Worm (Caenorhabditis elegans) whole organism, L4/young adult: ENCODE data around the gene F57E7.2.
"Not testable (repeated sequence)": the region's sequence is repeated elsewhere in the genome, so short reads cannot be mapped to it uniquely, and the experiment has no call there.

Experiments
- W03F9.2 ChIP-seq: fragments of 150-350 bp; optimal IDR thresholded peaks from 2 replicates; lab custom pipeline; 2014; ENCODE audit warnings: missing biosample characterization, missing genetic modification characterization
- dao-5 ChIP-seq: sonication (generic microtip); optimal IDR thresholded peaks from 2 replicates; lab custom pipeline; 2016; ENCODE audit warnings: missing genotype, missing genetic modification characterization, moderate library complexity, missing compliant biosample characterization
- him-1 ChIP-seq: sonication (generic microtip); optimal IDR thresholded peaks from 2 replicates; lab custom pipeline; 2016; ENCODE audit warnings: missing genotype, missing genetic modification reagents, missing genetic modification characterization, missing compliant biosample characterization

The F57E7.2 gene

DNA sequence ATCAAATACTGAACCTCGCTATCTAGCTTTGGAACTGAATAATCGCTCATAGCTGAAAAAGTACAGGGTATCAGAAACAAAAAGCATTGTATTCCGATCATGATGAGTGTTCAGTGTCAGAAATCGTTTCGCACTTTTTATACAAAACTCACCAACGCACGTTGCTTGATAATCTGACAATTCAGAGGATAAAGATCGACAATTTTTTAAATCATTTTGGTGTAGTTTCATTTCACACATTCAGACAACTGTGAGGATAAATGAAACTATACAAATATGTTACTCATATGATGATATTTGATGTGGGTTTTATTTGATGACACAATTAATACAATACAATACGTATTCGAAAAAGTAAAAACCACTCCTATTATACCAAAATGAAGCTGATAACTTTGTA is at the start of gene F57E7.2:
F57E7.2 (minus strand) TSS at position 101 of the 400 bp plus-strand sequence.
- TF ChIP-seq him-1, result no peak
- no peak for TF ChIP-seq W03F9.2 (tag; lab: Kevin White, UChicago)
- TF ChIP-seq dao-5, result no peak

DNA sequence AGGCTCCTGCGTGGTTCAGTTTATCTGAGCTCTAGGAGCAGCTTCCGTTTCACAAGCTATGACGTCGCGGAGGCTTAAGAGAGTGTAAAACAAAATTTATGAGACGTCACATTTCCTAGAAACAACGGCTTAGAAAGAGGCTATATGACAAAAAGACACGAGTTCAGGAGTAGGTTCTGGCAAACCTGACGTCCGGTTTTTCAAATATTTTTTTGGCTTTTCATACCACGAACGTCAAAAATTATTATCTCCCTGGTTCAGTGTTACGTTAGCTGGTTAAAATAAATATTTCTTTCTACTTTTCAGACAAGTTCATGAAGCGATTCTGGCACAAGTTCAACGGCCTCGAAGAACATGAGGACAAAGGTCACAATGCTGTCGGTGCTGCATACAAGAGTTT is 44.9 kb upstream of the F57E7.2 start, which contains the start of gene F36D3.16:
F36D3.16 (plus strand) TSS at position 301 of the 400 bp plus-strand sequence.
- TF ChIP-seq him-1 (no peak), W03F9.2 (tag; lab: Kevin White, UChicago) (no peak), dao-5 (no peak)

DNA sequence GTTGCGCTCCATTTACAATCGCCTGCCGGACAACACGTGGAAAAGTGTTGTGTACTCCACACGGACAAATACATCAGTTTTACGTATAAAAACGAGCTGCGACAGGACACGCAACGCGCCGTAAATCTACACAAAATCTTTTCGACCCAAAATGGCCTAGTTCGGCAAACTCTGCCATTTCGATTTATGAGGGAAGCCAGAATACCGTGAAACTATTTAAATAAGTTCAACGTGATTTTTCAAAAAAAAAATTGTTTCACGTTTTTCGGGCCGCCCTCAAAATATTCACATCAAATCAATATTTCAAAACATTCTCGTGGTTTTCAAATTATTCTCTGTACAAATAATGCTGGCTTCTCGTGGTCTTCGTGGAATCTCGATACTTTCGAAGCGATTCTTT is 43.9 kb upstream of the F57E7.2 start, which contains the start of gene F36D3.8:
F36D3.8 (plus strand) TSS at position 301 of the 400 bp plus-strand sequence.
- TF ChIP-seq dao-5 (no peak), him-1 (no peak), W03F9.2 (tag; lab: Kevin White, UChicago) (no peak)

DNA sequence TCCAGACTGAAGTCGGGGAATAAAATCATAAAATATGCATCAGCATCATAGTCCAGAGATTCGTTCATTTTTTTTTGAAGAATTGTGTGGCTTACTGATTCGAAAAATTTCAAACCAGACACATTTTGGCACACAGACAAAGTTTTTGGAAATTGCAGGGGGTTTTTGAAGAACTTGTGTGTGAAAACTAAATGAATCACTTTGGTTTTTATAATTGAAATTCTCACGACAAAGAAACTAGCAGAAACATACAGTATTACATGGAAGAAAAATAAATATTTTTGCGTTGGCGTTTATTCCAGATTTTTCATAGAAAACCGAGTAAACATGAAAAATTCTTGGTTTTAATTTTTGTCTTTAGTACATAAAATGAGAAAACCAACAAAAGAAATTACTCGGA is 39.3 kb upstream of the F57E7.2 start, which contains the start of gene srw-34:
srw-34 (minus strand) TSS at position 101 of the 400 bp plus-strand sequence.
- no peak for TF ChIP-seq W03F9.2 (tag; lab: Kevin White, UChicago)
- no peak for TF ChIP-seq him-1
- no peak for TF ChIP-seq dao-5

DNA sequence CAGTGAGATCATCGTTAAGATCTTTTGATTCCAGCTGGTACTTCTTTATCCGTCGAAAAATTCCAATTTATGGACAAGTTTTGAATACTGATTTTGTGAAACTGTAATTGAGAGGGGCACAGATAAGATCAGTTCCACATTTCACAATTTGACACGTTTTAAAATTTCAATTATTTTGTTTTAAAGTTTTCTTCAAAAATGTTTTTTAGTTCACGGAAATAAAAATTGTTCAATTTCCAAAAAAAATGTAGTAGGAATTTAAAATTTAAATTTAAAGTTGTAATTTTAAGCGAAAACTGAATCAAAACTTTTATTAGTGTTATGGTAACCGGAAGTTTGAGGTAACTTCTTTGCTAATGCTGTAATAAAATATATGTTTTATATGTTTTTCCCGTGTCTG is 34.7 kb upstream of the F57E7.2 start, which contains the start of gene F36D3.4:
F36D3.4 (minus strand) TSS at position 101 of the 400 bp plus-strand sequence.
- TF ChIP-seq him-1, result no peak

DNA sequence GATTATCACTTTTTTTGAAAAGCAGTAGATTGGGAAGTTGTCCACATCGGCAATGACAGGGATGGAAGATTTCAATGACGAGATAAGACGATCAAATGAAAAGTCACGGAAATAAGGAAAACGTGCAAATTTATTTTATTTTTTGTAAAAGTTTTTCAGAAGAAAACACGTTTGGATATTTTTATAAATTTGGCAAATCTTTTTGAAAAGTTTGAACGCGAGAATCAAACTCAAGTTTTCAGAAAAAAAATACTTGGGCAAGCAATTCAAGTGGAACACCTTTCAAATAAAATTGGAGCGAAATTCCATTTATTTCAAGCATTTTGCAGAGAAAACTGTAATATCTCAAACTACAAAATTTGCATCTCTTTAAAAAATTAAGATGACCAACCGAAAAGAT is 32.2 kb upstream of the F57E7.2 start, which contains the start of gene F36D3.5:
F36D3.5 (minus strand) TSS at position 101 of the 400 bp plus-strand sequence.
- TF ChIP-seq him-1; W03F9.2 (tag; lab: Kevin White, UChicago); dao-5: not testable (repeated sequence)

DNA sequence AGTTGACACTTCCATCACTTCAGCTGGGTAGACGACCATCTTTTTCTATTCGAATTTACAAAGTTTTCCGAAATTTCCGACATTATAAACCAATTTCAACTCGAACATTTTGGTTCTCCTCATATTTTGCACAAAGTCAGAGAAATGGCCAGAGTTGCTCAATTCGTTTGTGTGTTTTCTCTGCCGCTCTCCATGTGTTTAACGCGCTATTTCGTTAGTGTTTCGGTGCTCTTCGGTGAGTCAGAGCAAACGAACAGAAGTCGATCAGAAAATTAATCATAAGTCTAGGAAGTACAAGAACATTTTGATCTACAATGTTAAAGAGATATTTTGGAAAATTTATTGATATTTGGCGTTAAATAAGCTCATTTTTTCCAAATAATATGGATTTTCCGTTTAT is 25.7 kb upstream of the F57E7.2 start, which contains the start of gene srr-3:
srr-3 (minus strand) TSS at position 101 of the 400 bp plus-strand sequence.
- no peak for TF ChIP-seq W03F9.2 (tag; lab: Kevin White, UChicago)
- no peak for TF ChIP-seq dao-5
- no peak for TF ChIP-seq him-1

DNA sequence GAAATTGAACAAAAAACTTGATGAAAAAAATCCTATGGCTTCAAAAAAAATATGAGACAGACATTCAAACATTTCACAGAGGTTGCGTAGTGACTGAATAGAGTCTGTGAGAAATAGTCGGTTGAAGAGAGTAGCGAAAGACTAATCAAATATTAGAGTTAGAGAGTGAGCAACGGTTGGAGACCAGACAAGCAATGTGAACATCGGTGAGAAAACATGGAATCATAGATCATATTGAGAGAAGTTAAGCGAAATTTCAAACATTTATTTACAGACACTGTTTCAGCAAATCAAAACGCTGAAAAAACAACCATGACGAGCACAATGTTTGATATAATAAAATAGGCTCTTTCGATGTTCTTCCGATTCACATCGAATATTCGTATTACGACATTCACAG is 23.7 kb upstream of the F57E7.2 start:
- TF ChIP-seq him-1 (no peak), W03F9.2 (tag; lab: Kevin White, UChicago) (no peak), dao-5 (no peak)

DNA sequence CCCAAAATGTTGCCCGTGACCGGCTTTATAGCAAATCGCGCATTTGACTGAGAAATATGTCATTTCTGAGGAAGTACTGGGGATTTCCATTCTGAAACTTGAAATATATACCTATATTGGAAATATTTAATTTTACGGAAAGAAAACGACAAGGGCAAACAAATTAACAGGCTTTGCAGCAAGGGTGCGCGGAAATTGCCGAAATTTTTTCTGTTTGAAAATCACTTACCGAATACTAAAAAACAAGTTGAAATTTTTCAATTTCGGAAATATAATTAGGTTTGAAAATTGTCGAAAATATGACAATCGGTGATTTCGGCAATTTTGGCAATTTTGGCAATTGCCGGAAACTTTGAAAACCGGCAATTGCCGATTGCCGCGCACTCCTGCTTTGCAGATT is 22.9 kb upstream of the F57E7.2 start, which contains the start of gene nhr-54:
nhr-54 (minus strand) TSS at position 101 of the 400 bp plus-strand sequence.
- TF ChIP-seq W03F9.2 (tag; lab: Kevin White, UChicago) (no peak), dao-5 (no peak), him-1 (no peak)

DNA sequence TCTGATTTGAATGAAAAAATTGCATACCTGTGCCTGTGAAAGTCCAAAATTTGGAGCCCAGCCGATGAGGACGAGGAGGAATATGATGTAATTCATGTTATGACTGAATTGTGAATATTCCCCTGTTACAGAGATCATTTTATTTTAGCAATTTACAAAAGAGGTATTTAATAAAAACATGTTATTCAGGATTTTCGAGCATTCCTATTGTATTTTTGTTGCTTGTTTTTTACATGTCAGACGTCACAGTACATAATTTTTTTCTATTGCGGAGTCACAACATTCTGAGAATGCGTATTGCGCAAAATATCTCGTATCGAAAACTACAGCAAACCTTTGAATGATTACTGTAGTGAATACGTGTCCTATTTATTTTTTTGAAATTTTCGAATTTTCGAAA is 20.2 kb upstream of the F57E7.2 start, which contains the start of gene F36D3.14:
F36D3.14 (minus strand) TSS at position 101 of the 400 bp plus-strand sequence.
- TF ChIP-seq W03F9.2 (tag; lab: Kevin White, UChicago) (no peak), dao-5 (no peak), him-1 (no peak)

DNA sequence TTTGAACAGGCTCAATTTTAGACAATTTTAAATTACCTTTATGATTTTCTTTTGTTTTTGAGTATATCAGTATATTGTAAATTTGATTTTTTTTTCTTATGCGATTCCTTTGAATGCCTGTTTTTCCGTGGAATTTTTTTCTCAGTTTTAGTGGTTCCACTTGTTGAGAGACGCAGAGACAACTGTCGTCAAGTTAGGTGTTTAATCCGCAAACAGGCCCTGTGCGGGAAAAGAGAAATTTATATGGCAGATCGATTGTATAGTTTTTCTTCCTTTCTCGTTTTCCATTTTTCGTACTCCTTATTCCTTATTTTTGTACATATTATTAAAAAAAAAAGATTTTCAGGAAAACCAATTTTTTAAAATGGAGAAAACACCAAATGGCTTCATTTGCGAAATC is 16.1 kb upstream of the F57E7.2 start, which contains the start of gene F36D3.1:
F36D3.1 (plus strand) TSS at position 347 of the 400 bp plus-strand sequence.
- no peak for TF ChIP-seq him-1
- no peak for TF ChIP-seq W03F9.2 (tag; lab: Kevin White, UChicago)
- no peak for TF ChIP-seq dao-5

DNA sequence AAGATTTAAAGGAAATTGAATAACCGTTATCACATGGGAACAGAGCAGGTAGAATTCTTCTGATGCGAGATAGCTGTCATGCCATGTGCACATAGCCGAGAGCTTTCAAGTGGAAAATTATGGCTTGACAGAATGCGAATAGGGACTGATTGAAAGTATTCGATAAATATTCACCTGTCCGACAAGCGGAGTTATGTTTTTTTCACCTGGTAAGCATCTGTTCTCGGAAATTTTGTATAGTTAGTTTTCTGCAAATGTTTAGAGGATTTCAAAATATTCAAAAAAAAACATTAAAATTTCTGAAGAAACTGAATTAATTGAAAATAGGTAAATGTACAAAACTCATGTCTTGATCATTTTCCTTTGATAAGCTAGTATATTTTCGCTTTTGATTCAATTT is 14.6 kb upstream of the F57E7.2 start, which contains the start of gene srh-136:
srh-136 (minus strand) TSS at position 93 of the 400 bp plus-strand sequence.
- no peak for TF ChIP-seq him-1
- no peak for TF ChIP-seq W03F9.2 (tag; lab: Kevin White, UChicago)
- no peak for TF ChIP-seq dao-5

DNA sequence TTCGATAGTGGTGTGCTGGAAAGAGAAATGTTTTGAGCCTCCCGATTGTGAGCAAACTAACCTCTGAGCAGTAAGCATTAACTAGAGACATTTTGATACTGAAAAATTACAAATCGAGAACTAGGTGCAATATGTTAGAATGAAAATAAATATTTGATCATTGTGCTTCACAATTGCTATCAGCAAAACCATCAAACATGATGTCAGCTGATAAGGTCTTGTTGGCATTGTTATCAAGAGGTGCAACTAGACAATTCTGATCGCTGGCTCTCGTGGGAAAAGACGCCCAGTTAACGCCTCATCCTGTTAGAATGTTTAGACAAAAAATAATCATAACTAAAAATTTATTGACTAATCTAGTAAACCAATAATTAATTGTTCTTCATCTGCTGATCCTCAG is 11.4 kb upstream of the F57E7.2 start, which contains the start of gene comt-2:
comt-2 (minus strand) TSS at position 131 of the 400 bp plus-strand sequence.
- TF ChIP-seq dao-5 (no peak), W03F9.2 (tag; lab: Kevin White, UChicago) (no peak), him-1 (no peak)

DNA sequence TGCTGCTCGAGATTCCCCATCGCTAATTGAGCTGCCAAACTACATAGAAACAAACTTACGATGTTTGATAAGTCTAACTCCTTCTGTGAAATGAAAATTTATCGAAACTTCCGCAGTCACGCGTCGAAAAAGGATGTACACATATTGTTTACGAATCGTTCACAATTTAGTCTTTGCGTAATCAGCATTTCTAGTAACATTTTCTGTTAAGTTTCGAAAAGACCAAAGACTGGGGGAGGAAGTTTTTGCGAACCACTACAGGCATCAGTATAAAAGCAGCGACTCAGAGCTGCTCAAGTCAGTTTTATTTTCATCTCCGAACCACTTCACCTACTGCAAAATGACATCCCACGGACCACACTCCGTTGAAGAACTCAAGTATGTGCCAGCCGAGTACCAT is 5.2 kb upstream of the F57E7.2 start, which contains the start of gene sqst-4:
sqst-4 (plus strand) TSS at position 301 of the 400 bp plus-strand sequence.
- TF ChIP-seq him-1 (no peak), W03F9.2 (tag; lab: Kevin White, UChicago) (no peak), dao-5 (no peak)

DNA sequence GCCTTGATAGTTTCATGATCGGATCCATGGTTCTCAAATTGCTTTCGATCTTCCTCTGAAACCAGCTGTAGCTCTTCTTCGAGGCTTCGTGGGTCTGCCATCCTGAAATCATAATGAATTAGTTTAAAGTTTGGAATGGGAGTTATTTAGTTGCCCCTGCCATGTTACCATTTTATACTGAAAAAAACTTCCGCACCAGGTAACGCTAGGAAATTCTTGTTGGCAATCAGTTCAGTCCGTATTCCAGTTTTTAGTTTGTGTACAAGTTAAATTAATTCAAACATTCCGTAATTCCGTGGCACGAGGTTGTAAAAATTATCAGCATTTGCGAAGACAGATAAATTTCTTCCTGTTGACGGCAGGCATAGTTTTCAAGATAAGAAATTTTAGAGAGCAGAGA is 4.5 kb upstream of the F57E7.2 start, which contains the start of gene Y32B12A.5:
Y32B12A.5 (minus strand) TSS at position 101 of the 400 bp plus-strand sequence.
- TF ChIP-seq W03F9.2 (tag; lab: Kevin White, UChicago) (no peak), dao-5 (no peak), him-1 (no peak)
